Comparison of ENCODE assay signal across 1 fruit fly cellular context in the genomic region with DNA sequence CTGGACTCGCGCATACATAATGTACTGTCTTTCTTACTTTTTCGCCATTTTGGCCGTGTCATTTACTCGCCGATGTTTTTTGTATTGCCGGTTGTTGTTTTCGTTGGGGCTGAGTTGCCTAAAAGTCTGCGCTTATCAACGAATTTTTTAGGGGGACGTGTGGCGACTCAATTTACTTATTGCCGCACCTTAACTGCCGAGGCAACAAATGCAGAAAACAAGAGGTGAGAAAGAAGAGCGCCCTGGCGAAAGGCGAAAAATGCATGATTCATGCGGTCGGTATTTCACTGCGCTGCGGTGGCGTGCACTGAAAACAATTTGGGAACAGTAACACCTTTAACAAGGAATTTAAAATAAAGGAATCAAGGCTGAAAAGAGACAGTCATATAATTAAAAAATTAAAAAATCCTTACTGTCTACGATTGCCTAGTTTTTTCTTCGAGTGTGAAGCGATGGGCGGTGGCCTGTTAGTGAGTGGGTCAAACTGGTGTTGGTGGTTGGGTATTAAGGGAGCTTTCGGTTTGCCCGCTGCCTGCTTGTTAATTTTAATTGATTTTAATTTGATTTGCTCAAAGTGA.
TF ChIP-seq lines count a peak whose summit lies in the region.

No protein-coding gene starts in this region.

TF ChIP-seq in whole organism, embryonic, 481 proteins besides CTCF, POLR2A, EP300 and RAD21 (continued from another document):
- TF ChIP-seq Vsx1 (GFP tag; optimal IDR thresholded peaks at IDR 0.05; lab: Kevin White, UChicago) = no peak
- peak; percentile 4 for TF ChIP-seq CG8281 (tag; optimal IDR thresholded peaks at IDR 0.05; lab: Kevin White, UChicago)
- peak; percentile 65 for TF ChIP-seq dpn (GFP tag; optimal IDR thresholded peaks at IDR 0.05; lab: Kevin White, UChicago)
- no peak for TF ChIP-seq NK7.1 (GFP tag; optimal IDR thresholded peaks at IDR 0.05; lab: Kevin White, UChicago)
- no peak for TF ChIP-seq CG4328 (GFP tag; optimal IDR thresholded peaks at IDR 0.05; lab: Kevin White, UChicago)
- no peak for TF ChIP-seq Opbp (GFP tag; IDR thresholded peaks at IDR 0.05; lab: Robert Waterston, UW; ENCODE audit: partially characterized antibody)
TF ChIP-seq in whole organism, embryonic: peak in this region for 279.
